Worm (Caenorhabditis elegans): ENCODE data around the gene F42A9.7.

F42A9.7 gene

DNA sequence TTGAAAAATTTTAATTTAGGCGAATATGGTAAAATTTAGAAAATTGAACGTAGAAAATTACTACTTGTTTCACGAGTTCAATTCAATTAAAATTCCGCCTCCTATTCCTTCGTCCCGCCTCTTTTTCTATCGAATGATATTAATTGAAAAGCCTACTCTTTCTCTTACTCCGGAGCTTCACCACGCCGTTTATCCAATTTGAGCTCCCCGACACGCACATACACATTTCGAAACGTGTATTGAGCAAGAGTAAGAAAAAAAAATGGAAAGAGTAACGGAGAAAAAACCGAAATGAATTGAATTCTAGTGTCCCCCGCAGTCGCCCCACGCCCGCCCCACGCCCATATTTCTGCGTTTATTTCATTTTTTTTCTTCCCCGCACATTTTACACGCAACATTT is 9.3 kb upstream of the F42A9.7 start:
- TF ChIP-seq dve-1 (tag; optimal IDR thresholded peaks at IDR 0.05) = no peak
- TF ChIP-seq unc-42 (tag; optimal IDR thresholded peaks at IDR 0.05) = peak; percentile 77

DNA sequence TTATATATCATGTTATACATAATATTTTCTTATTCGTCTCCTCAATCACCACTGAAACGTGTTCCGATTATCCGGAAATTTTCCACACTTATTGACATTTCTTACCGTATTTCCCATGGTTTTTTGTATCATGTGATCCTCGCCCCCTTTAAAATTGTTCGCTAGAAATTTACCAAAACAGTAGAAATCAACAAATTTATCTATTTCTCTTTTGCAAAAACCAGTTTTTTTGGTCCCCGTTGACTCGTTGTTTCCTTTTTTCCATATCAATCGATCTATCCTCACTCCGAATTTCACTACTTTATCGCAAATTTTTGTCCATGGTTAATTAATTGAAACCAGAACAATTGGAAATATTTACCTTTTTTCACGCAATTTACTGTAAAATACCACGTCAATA is 8.8 kb upstream of the F42A9.7 start:
- TF ChIP-seq K02D7.2 (tag; optimal IDR thresholded peaks at IDR 0.05) (no peak), pros-1 (tag; optimal IDR thresholded peaks at IDR 0.05) (no peak), lin-11 (tag; optimal IDR thresholded peaks at IDR 0.05) (no peak), sox-2 (GFP tag; IDR thresholded peaks at IDR 0.05) (no peak), odd-2 (tag; optimal IDR thresholded peaks at IDR 0.05) (no peak), sdc-2 (tag; optimal IDR thresholded peaks at IDR 0.05) (no peak), dmd-4 (tag; optimal IDR thresholded peaks at IDR 0.05; ENCODE audit: borderline replicate concordance) (no peak), ceh-19 (GFP tag; optimal IDR thresholded peaks at IDR 0.05) (no peak), hlh-13 (GFP tag; optimal IDR thresholded peaks at IDR 0.05) (no peak), ztf-16 (tag; optimal IDR thresholded peaks at IDR 0.05) (no peak)

DNA sequence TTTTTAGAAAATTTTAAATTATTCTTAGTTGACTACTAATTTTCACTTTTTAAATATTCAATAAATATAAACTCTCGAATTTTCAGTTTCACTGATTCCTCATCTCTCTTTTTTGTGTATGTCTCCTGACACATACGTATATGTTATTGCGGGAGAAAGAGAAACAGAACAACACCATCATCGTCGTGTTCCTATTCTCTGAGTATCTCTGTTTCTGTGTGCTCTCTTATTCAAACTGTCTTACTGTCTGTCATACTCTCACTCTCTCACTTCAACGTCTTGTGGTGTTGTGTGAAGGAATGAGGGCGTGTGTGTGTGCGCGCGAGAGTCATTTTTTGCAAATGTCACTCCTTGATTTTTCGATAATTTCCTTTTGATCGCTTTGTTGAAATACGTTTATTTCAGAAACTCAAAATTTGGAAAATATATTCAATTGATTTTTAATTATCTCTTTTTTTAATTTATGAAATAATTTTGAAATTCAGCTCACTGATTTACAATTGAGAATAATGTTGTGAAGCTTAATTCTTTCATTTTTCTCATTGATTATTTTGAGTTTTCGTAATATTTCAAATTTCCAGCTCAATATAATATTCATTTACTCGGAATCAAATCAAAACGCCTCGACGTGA is 3.3 kb upstream of the F42A9.7 start, which contains the start of gene lin-49:
Gene lin-49, plus strand, starts transcription at position 582 of the 632 bp plus-strand sequence.
- TF ChIP-seq ceh-2 (tag; optimal IDR thresholded peaks at IDR 0.05) = no peak
- TF ChIP-seq ceh-22 (tag; optimal IDR thresholded peaks at IDR 0.05) = no peak
- TF ChIP-seq gmeb-2 (tag; optimal IDR thresholded peaks at IDR 0.05) = no peak
- peak; percentile 79 for TF ChIP-seq hlh-30 (tag; optimal IDR thresholded peaks at IDR 0.05; ENCODE audit: insufficient read depth)
- no peak for TF ChIP-seq K02D7.2 (tag; optimal IDR thresholded peaks at IDR 0.05)
- TF ChIP-seq dmd-4 (tag; optimal IDR thresholded peaks at IDR 0.05; ENCODE audit: borderline replicate concordance) = no peak
- no peak for TF ChIP-seq pros-1 (tag; optimal IDR thresholded peaks at IDR 0.05)
- TF ChIP-seq sox-4 (tag; optimal IDR thresholded peaks at IDR 0.05) = no peak
- no peak for TF ChIP-seq fkh-6 (tag; optimal IDR thresholded peaks at IDR 0.05)
- TF ChIP-seq tbx-2 (tag; optimal IDR thresholded peaks at IDR 0.05) = peak; percentile 53
- TF ChIP-seq unc-55 (GFP tag; optimal IDR thresholded peaks at IDR 0.05) = peak; percentile 38
- peak; percentile 55 for TF ChIP-seq nfya-1 (tag; optimal IDR thresholded peaks at IDR 0.05)
- peak; percentile 43 for TF ChIP-seq ceh-31 (tag; optimal IDR thresholded peaks at IDR 0.05)
- TF ChIP-seq pax-1 (tag; optimal IDR thresholded peaks at IDR 0.05) = no peak

DNA sequence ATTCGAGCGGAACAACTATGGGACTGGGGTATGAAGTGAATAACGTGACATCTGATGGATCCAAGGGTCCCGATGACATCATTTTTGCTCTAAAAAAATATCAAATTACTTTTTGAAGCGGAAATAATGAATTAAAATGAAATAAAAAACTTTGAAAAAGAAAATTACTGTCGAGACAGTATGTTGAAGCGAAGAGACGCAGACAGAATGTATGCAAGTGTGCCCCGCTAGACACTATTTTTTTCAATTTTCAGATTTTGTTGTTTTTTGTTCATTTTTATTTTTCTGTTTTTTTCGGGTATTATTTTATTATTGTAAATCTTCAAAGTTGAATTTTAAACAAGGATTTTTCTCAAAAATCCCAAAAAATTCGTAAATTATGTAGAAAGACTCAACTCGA is 1.8 kb upstream of the F42A9.7 start, which contains the start of gene F42A9.8:
Gene F42A9.8, minus strand, starts transcription at position 88 of the 400 bp plus-strand sequence.
- no peak for TF ChIP-seq ceh-14 (tag; optimal IDR thresholded peaks at IDR 0.05)
- no peak for TF ChIP-seq ceh-30 (tag; optimal IDR thresholded peaks at IDR 0.05)
- TF ChIP-seq K09A11.1 (tag; optimal IDR thresholded peaks at IDR 0.05; ENCODE audit: insufficient read depth) = no peak
- no peak for TF ChIP-seq zip-5 (tag; optimal IDR thresholded peaks at IDR 0.05)
- TF ChIP-seq lin-11 (tag; optimal IDR thresholded peaks at IDR 0.05) = no peak
- no peak for TF ChIP-seq ztf-16 (tag; optimal IDR thresholded peaks at IDR 0.05)
- TF ChIP-seq eyg-1 (tag; optimal IDR thresholded peaks at IDR 0.05) = no peak
- no peak for TF ChIP-seq tbx-7 (tag; optimal IDR thresholded peaks at IDR 0.05)
- no peak for TF ChIP-seq hlh-13 (GFP tag; optimal IDR thresholded peaks at IDR 0.05)

DNA sequence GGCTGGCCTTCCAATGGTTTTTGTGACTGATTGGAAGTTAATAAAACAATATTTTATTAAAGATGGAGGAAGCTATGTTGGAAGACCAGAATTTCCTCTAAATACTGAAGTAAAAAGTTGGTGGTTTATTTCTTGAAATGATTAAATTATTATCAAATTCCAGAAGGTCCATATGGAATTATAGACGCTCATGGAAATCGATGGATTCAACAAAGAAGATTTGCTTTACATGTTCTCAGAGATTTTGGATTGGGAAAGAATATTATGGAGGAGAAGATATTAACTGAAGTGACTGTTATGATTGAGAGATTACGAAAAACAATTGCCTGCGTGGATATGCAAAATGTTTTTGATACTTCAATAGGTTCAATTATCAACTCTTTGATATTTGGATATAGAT is 1.6 kb downstream of the F42A9.7 start:
- no peak for TF ChIP-seq ceh-24 (tag; optimal IDR thresholded peaks at IDR 0.05)
- TF ChIP-seq sox-2 (GFP tag; IDR thresholded peaks at IDR 0.05) = no peak
- no peak for TF ChIP-seq elt-2 (tag; optimal IDR thresholded peaks at IDR 0.05)
- TF ChIP-seq odd-2 (tag; optimal IDR thresholded peaks at IDR 0.05) = no peak
- no peak for TF ChIP-seq C38D4.7 (GFP tag; optimal IDR thresholded peaks at IDR 0.05)
- no peak for TF ChIP-seq hlh-30 (tag; optimal IDR thresholded peaks at IDR 0.05; ENCODE audit: insufficient read depth)
- TF ChIP-seq ceh-48 (tag; optimal IDR thresholded peaks at IDR 0.05) = no peak
- TF ChIP-seq pqm-1 (tag; optimal IDR thresholded peaks at IDR 0.05) = no peak

Measured in whole organism, late embryonic.